Worm (Caenorhabditis elegans): ENCODE measurements around the gene abhd-14.

The abhd-14 gene

ce11 chrIV:1019801-1020200, 10.0 kb downstream of the abhd-14 start:
- TF ChIP-seq med-1 (GFP tag; optimal IDR thresholded peaks at IDR 0.05; ENCODE audit: insufficient read depth) (no peak), ztf-29 (GFP tag; IDR thresholded peaks at IDR 0.05) (no peak), T22C8.4 (GFP tag; IDR thresholded peaks at IDR 0.05) (no peak), klf-2 (GFP tag; conservative IDR thresholded peaks at IDR 0.05) (no peak), ref-1 (GFP tag; conservative IDR thresholded peaks at IDR 0.05) (no peak), flt-1 (GFP tag; IDR thresholded peaks at IDR 0.05) (no peak), ztf-23 (GFP tag; IDR thresholded peaks at IDR 0.05) (no peak), tab-1 (GFP tag; IDR thresholded peaks at IDR 0.05) (no peak), cog-1 (tag; optimal IDR thresholded peaks at IDR 0.05) (no peak)

- TF ChIP-seq cog-1 (tag; optimal IDR thresholded peaks at IDR 0.05) = no peak
- TF ChIP-seq flt-1 (GFP tag; IDR thresholded peaks at IDR 0.05) = no peak
- TF ChIP-seq tab-1 (GFP tag; IDR thresholded peaks at IDR 0.05) = no peak
- no peak for TF ChIP-seq med-1 (GFP tag; optimal IDR thresholded peaks at IDR 0.05; ENCODE audit: insufficient read depth)
Measured at ce11 chrIV:1015430-1015829, 14.4 kb downstream of the abhd-14 start.

- TF ChIP-seq med-1 (GFP tag; optimal IDR thresholded peaks at IDR 0.05; ENCODE audit: insufficient read depth) (no peak), ztf-23 (GFP tag; IDR thresholded peaks at IDR 0.05) (no peak), ref-1 (GFP tag; conservative IDR thresholded peaks at IDR 0.05) (no peak), cog-1 (tag; optimal IDR thresholded peaks at IDR 0.05) (no peak), flt-1 (GFP tag; IDR thresholded peaks at IDR 0.05) (no peak), T22C8.4 (GFP tag; IDR thresholded peaks at IDR 0.05) (no peak), klf-2 (GFP tag; conservative IDR thresholded peaks at IDR 0.05) (no peak), tab-1 (GFP tag; IDR thresholded peaks at IDR 0.05) (no peak), ztf-29 (GFP tag; IDR thresholded peaks at IDR 0.05) (no peak)
Measured at ce11 chrIV:1013233-1013798, 16.5 kb downstream of the abhd-14 start.

ce11 chrIV:1012447-1012846, 17.4 kb downstream of the abhd-14 start, which contains the start of gene rbm-39:
TSS of gene rbm-39 (plus strand) at chrIV:1012624.
- TF ChIP-seq flt-1 (GFP tag; IDR thresholded peaks at IDR 0.05) (no peak), ztf-23 (GFP tag; IDR thresholded peaks at IDR 0.05) (peak; percentile 63; the same call in 1 of the 2 replicates), cog-1 (tag; optimal IDR thresholded peaks at IDR 0.05) (peak; percentile 42)

ce11 chrIV:1011776-1012175, 18.1 kb downstream of the abhd-14 start:
- TF ChIP-seq tab-1 (GFP tag; IDR thresholded peaks at IDR 0.05) (no peak), cog-1 (tag; optimal IDR thresholded peaks at IDR 0.05) (no peak), med-1 (GFP tag; optimal IDR thresholded peaks at IDR 0.05; ENCODE audit: insufficient read depth) (no peak), ztf-29 (GFP tag; IDR thresholded peaks at IDR 0.05) (no peak), flt-1 (GFP tag; IDR thresholded peaks at IDR 0.05) (no peak), T22C8.4 (GFP tag; IDR thresholded peaks at IDR 0.05) (no peak), klf-2 (GFP tag; conservative IDR thresholded peaks at IDR 0.05) (no peak), ref-1 (GFP tag; conservative IDR thresholded peaks at IDR 0.05) (no peak), ztf-23 (GFP tag; IDR thresholded peaks at IDR 0.05) (no peak)

ce11 chrIV:1010212-1010611, 19.6 kb downstream of the abhd-14 start, which contains the start of gene atg-3:
TSS of gene atg-3 (plus strand) at chrIV:1010512.
- no peak for TF ChIP-seq cog-1 (tag; optimal IDR thresholded peaks at IDR 0.05)
- no peak for TF ChIP-seq ztf-23 (GFP tag; IDR thresholded peaks at IDR 0.05)
- no peak for TF ChIP-seq T22C8.4 (GFP tag; IDR thresholded peaks at IDR 0.05)
- no peak for TF ChIP-seq tab-1 (GFP tag; IDR thresholded peaks at IDR 0.05)
- TF ChIP-seq med-1 (GFP tag; optimal IDR thresholded peaks at IDR 0.05; ENCODE audit: insufficient read depth) = no peak
- TF ChIP-seq ref-1 (GFP tag; conservative IDR thresholded peaks at IDR 0.05) = no peak
- no peak for TF ChIP-seq ztf-29 (GFP tag; IDR thresholded peaks at IDR 0.05)
- TF ChIP-seq flt-1 (GFP tag; IDR thresholded peaks at IDR 0.05) = no peak
- TF ChIP-seq klf-2 (GFP tag; conservative IDR thresholded peaks at IDR 0.05) = no peak

- TF ChIP-seq T22C8.4 (GFP tag; IDR thresholded peaks at IDR 0.05) (no peak), cog-1 (tag; optimal IDR thresholded peaks at IDR 0.05) (no peak), ref-1 (GFP tag; conservative IDR thresholded peaks at IDR 0.05) (no peak), med-1 (GFP tag; optimal IDR thresholded peaks at IDR 0.05; ENCODE audit: insufficient read depth) (no peak), ztf-29 (GFP tag; IDR thresholded peaks at IDR 0.05) (no peak), klf-2 (GFP tag; conservative IDR thresholded peaks at IDR 0.05) (no peak), tab-1 (GFP tag; IDR thresholded peaks at IDR 0.05) (no peak), flt-1 (GFP tag; IDR thresholded peaks at IDR 0.05) (no peak), ztf-23 (GFP tag; IDR thresholded peaks at IDR 0.05) (no peak)
Measured at ce11 chrIV:1009546-1009945, 20.3 kb downstream of the abhd-14 start, which contains the start of gene Y55F3AM.9. TSS of gene Y55F3AM.9 (minus strand) at chrIV:1009734.

ce11 chrIV:1006662-1007061, 23.2 kb downstream of the abhd-14 start:
- TF ChIP-seq T22C8.4 (GFP tag; IDR thresholded peaks at IDR 0.05) (peak; percentile 23; the same call in 1 of the 2 replicates), ztf-29 (GFP tag; IDR thresholded peaks at IDR 0.05) (no peak)

ce11 chrIV:1005761-1006160, 24.1 kb downstream of the abhd-14 start, which contains the start of gene immp-2:
TSS of gene immp-2 (minus strand) at chrIV:1005861.
- TF ChIP-seq ztf-23 (GFP tag; IDR thresholded peaks at IDR 0.05) (no peak), tab-1 (GFP tag; IDR thresholded peaks at IDR 0.05) (no peak), ztf-29 (GFP tag; IDR thresholded peaks at IDR 0.05) (no peak), flt-1 (GFP tag; IDR thresholded peaks at IDR 0.05) (no peak), klf-2 (GFP tag; conservative IDR thresholded peaks at IDR 0.05) (no peak), ref-1 (GFP tag; conservative IDR thresholded peaks at IDR 0.05) (no peak), T22C8.4 (GFP tag; IDR thresholded peaks at IDR 0.05) (no peak), med-1 (GFP tag; optimal IDR thresholded peaks at IDR 0.05; ENCODE audit: insufficient read depth) (no peak), cog-1 (tag; optimal IDR thresholded peaks at IDR 0.05) (no peak)

- TF ChIP-seq ztf-29 (GFP tag; IDR thresholded peaks at IDR 0.05) = no peak
- peak; percentile 98 for TF ChIP-seq T22C8.4 (GFP tag; IDR thresholded peaks at IDR 0.05)
Measured at ce11 chrIV:1000441-1000840, 29.4 kb downstream of the abhd-14 start.
